Worm (Caenorhabditis elegans) whole organism, young adult: ENCODE data around the gene srx-67.

Experiments
- B0019.2 ChIP-seq: fragments of 200-800 bp; sonication (Bioruptor generic); conservative IDR thresholded peaks from 2 replicates; pipeline ENCODE4 v1.3.6; 2022; ENCODE audit warnings: missing genetic modification reagents, missing genetic modification characterization, missing compliant biosample characterization
- C17E4.6 ChIP-seq: fragments of 200-800 bp; sonication (Bioruptor generic); IDR thresholded peaks from 2 replicates; pipeline ENCODE4 v1.3.6; 2022; ENCODE audit warnings: missing genetic modification reagents, missing genetic modification characterization, missing compliant biosample characterization
- F23B12.7 ChIP-seq: sonication (generic microtip); optimal IDR thresholded peaks from 2 replicates; lab custom pipeline; 2017; ENCODE audit warnings: missing genetic modification characterization, mild to moderate bottlenecking, missing compliant biosample characterization, antibody characterized with exemption, moderate library complexity; ENCODE audit not compliant: insufficient read depth
- F39B2.1 ChIP-seq: fragments of 200-800 bp; sonication (Bioruptor generic); IDR thresholded peaks from 2 replicates; pipeline ENCODE4 v1.3.6; 2022; ENCODE audit warnings: missing genetic modification reagents, missing genetic modification characterization, missing compliant biosample characterization
- F49E8.2 ChIP-seq: sonication (generic microtip); optimal IDR thresholded peaks from 3 replicates; lab custom pipeline; 2017; ENCODE audit warnings: missing genetic modification characterization, mild to moderate bottlenecking, missing compliant biosample characterization, antibody characterized with exemption, moderate library complexity; ENCODE audit not compliant: insufficient read depth
- ZK185.1 ChIP-seq: sonication (generic microtip); optimal IDR thresholded peaks from 2 replicates; lab custom pipeline; 2016; ENCODE audit warnings: mild to moderate bottlenecking, missing genetic modification characterization, missing compliant biosample characterization; ENCODE audit not compliant: poor library complexity, severe bottlenecking
- aptf-2 ChIP-seq: fragments of 200-800 bp; sonication (Bioruptor generic); conservative IDR thresholded peaks from 2 replicates; pipeline ENCODE4 v1.3.6; 2022; ENCODE audit warnings: missing genetic modification reagents, missing genetic modification characterization, missing compliant biosample characterization
- aptf-3 ChIP-seq: fragments of 200-800 bp; sonication (Bioruptor generic); IDR thresholded peaks from 2 replicates; pipeline ENCODE4 v1.3.6; 2022; ENCODE audit warnings: missing genetic modification characterization, missing compliant biosample characterization
- atf-7 ChIP-seq: sonication (generic microtip); optimal IDR thresholded peaks from 2 replicates; lab custom pipeline; 2017; ENCODE audit warnings: mild to moderate bottlenecking, missing genetic modification characterization, missing compliant biosample characterization
- bed-1 ChIP-seq: fragments of 200-800 bp; sonication (Bioruptor generic); IDR thresholded peaks from 2 replicates; pipeline ENCODE4 v1.3.6; 2022; ENCODE audit warnings: missing genetic modification reagents, missing genetic modification characterization, missing compliant biosample characterization
- ccch-3 ChIP-seq: fragments of 200-800 bp; sonication (Bioruptor generic); optimal IDR thresholded peaks from 2 replicates; lab custom pipeline; 2018; ENCODE audit warnings: mild to moderate bottlenecking, missing genetic modification characterization, missing compliant biosample characterization
- ceh-27 ChIP-seq: fragments of 200-800 bp; sonication (Bioruptor generic); optimal IDR thresholded peaks from 2 replicates; lab custom pipeline; 2018; ENCODE audit warnings: mild to moderate bottlenecking, missing genetic modification characterization, moderate library complexity, missing compliant biosample characterization
- ceh-58 ChIP-seq: fragments of 200-800 bp; sonication (Bioruptor generic); IDR thresholded peaks from 2 replicates; pipeline ENCODE4 v1.3.6; 2022; ENCODE audit warnings: missing genetic modification characterization, missing compliant biosample characterization
- chd-7 ChIP-seq: sonication (generic microtip); optimal IDR thresholded peaks from 2 replicates; lab custom pipeline; 2016; ENCODE audit warnings: mild to moderate bottlenecking, missing genetic modification characterization, moderate library complexity, missing compliant biosample characterization
- ets-4 ChIP-seq: fragments of 200-800 bp; sonication (Bioruptor generic); optimal IDR thresholded peaks from 2 replicates; lab custom pipeline; 2018; ENCODE audit warnings: mild to moderate bottlenecking, missing genetic modification characterization, missing compliant biosample characterization
- hlh-12 ChIP-seq: sonication (generic microtip); optimal IDR thresholded peaks from 2 replicates; lab custom pipeline; 2016; ENCODE audit warnings: missing genetic modification characterization, missing compliant biosample characterization
- hsf-1 ChIP-seq: fragments of 200-800 bp; sonication (Bioruptor generic); IDR thresholded peaks from 2 replicates; pipeline ENCODE4 v1.3.6; 2022; ENCODE audit warnings: missing genetic modification reagents, missing genetic modification characterization, missing compliant biosample characterization
- let-607 ChIP-seq, 2 experiments: fragments of 200-800 bp in 1 of 2; sonication (Bioruptor generic) in 1 of 2; sonication (generic microtip) in 1 of 2; optimal IDR thresholded peaks; 2 replicates each; lab custom pipeline; 2016 to 2018; ENCODE audit warnings: mild to moderate bottlenecking in 2 of 2, missing compliant biosample characterization in 2 of 2, missing genetic modification characterization in 2 of 2, moderate library complexity in 2 of 2, missing genotype in 1 of 2
- lin-54 ChIP-seq: fragments of 200-800 bp; sonication (Bioruptor generic); optimal IDR thresholded peaks from 2 replicates; lab custom pipeline; 2018; ENCODE audit warnings: mild to moderate bottlenecking, missing genetic modification characterization, missing compliant biosample characterization
- lsl-1 ChIP-seq: fragments of 200-800 bp; sonication (Bioruptor generic); optimal IDR thresholded peaks from 2 replicates; lab custom pipeline; 2018; ENCODE audit warnings: mild to moderate bottlenecking, missing genetic modification characterization, moderate library complexity, missing compliant biosample characterization
- nhr-179 ChIP-seq: sonication (generic microtip); optimal IDR thresholded peaks from 2 replicates; lab custom pipeline; 2016; ENCODE audit warnings: mild to moderate bottlenecking, missing genetic modification characterization, missing compliant biosample characterization
- nhr-27 ChIP-seq: fragments of 200-800 bp; sonication (Bioruptor generic); optimal IDR thresholded peaks from 2 replicates; lab custom pipeline; 2018; ENCODE audit warnings: mild to moderate bottlenecking, missing genetic modification characterization, moderate library complexity, missing compliant biosample characterization
- nhr-80 ChIP-seq: sonication (generic microtip); optimal IDR thresholded peaks from 2 replicates; lab custom pipeline; 2016; ENCODE audit warnings: missing genetic modification characterization, missing compliant biosample characterization
- pbrm-1 ChIP-seq: fragments of 200-800 bp; sonication (Bioruptor generic); IDR thresholded peaks from 2 replicates; pipeline ENCODE4 v1.3.6; 2022; ENCODE audit warnings: missing genetic modification reagents, missing genetic modification characterization, missing compliant biosample characterization
- rcor-1 ChIP-seq: fragments of 200-800 bp; sonication (Bioruptor generic); IDR thresholded peaks from 2 replicates; pipeline ENCODE4 v1.3.6; 2022; ENCODE audit warnings: missing genetic modification reagents, missing genetic modification characterization, missing compliant biosample characterization
- repo-1 ChIP-seq: sonication (generic microtip); optimal IDR thresholded peaks from 2 replicates; lab custom pipeline; 2017; ENCODE audit warnings: mild to moderate bottlenecking, missing genetic modification characterization, missing compliant biosample characterization
- rpc-1 ChIP-seq, 2 experiments: fragments of 150-350 bp in 1 of 2; sonication (generic microtip) in 1 of 2; optimal IDR thresholded peaks; 2 replicates each; lab custom pipeline; 2014 to 2018; ENCODE audit warnings: missing biosample characterization in 1 of 2, missing genetic modification characterization in 1 of 2, missing genetic modification reagents in 1 of 2, missing genotype in 1 of 2
- somi-1 ChIP-seq: fragments of 200-800 bp; sonication (Bioruptor generic); optimal IDR thresholded peaks from 2 replicates; lab custom pipeline; 2018; ENCODE audit warnings: mild to moderate bottlenecking, missing genetic modification characterization, missing compliant biosample characterization
- sptf-2 ChIP-seq: fragments of 200-800 bp; sonication (Bioruptor generic); optimal IDR thresholded peaks from 2 replicates; lab custom pipeline; 2018; ENCODE audit warnings: mild to moderate bottlenecking, missing genetic modification characterization, missing compliant biosample characterization
- tlf-1 ChIP-seq: fragments of 200-800 bp; sonication (Bioruptor generic); optimal IDR thresholded peaks from 2 replicates; lab custom pipeline; 2018; ENCODE audit warnings: mild to moderate bottlenecking, missing genetic modification characterization, missing compliant biosample characterization
- ztf-18 ChIP-seq: sonication (generic microtip); optimal IDR thresholded peaks from 2 replicates; lab custom pipeline; 2016; ENCODE audit warnings: missing genotype, mild to moderate bottlenecking, missing genetic modification characterization, missing compliant biosample characterization
- ztf-6 ChIP-seq: fragments of 200-800 bp; sonication (Bioruptor generic); IDR thresholded peaks from 2 replicates; pipeline ENCODE4 v1.3.6; 2022; ENCODE audit warnings: missing genetic modification reagents, missing genetic modification characterization, missing compliant biosample characterization

Gene srx-67

DNA sequence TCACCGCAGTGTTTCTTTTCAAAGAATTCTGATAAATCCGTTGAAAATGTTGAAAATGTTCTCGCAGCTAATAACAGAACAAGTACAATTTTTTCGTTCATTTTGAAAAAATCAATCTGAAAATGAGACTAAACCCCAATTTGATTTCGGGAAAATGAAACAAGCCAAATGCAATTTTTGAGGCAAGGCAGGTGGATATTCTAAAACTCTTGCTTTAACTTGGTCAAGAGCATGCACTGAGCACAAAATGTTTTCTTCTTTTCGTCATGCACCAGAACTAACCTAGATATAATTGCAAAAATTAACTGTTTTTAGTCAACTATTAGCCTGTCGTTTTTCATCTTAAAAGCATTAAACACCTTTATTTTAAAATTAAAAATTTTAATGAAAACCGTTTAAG lies 16.5 kb upstream of the srx-67 start, which contains the start of gene irld-22:
TSS of gene irld-22 (minus strand) at position 101 of the 400 bp plus-strand sequence.
- no peak for TF ChIP-seq rcor-1 (GFP tag; lab: Robert Waterston, UW)
- no peak for TF ChIP-seq atf-7 (tag; lab: Kevin White, UChicago)
- no peak for TF ChIP-seq hlh-12 (tag; lab: Kevin White, UChicago)
- no peak for TF ChIP-seq chd-7
- no peak for TF ChIP-seq tlf-1 (GFP tag; lab: Kevin White, UChicago)
- TF ChIP-seq aptf-3 (GFP tag; lab: Robert Waterston, UW) = no peak
- TF ChIP-seq nhr-80 (tag; lab: Kevin White, UChicago) = no peak
- no peak for TF ChIP-seq nhr-179 (tag; lab: Kevin White, UChicago)

DNA sequence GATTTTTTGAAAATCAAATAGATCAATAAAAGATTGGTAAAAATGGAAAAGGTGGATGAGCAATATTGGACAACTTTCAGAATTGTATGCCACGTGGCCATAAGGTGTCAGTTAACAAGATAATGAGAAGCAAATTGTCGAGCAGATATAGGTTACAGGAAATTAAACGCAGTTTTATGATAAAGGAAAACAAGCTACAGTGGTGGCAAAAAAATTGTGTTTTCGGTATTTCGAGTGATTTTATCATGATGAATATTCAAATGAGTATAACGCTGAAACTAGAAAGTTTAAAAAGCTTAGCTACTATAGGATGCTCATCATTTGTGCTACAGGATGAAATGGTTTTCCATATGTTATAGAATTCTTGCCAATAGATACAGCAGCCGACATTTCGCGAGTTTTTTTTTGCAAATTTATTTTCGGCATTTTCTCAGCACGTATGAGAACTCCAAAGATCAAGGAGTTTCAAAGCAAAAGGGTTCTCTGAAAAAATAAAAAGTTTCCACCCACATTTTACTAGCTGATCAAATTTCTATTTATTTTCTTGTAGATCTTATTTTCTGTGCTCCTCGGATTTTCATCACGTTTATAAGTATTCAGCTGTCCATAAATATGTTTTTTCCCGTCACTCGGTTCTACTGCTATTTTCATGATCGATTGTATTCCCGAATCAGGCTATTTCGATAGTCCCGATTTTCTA lies 14.0 kb upstream of the srx-67 start, which contains the start of the genes str-229 and srh-190:
TSS of gene str-229 (minus strand) at position 101 of the 700 bp plus-strand sequence.
TSS of gene srh-190 (plus strand) at position 650 of the 700 bp plus-strand sequence.
- no peak for TF ChIP-seq ZK185.1 (tag; lab: Kevin White, UChicago)
- TF ChIP-seq ztf-6 = no peak
- no peak for TF ChIP-seq repo-1 (tag; lab: Kevin White, UChicago)
- TF ChIP-seq B0019.2 (GFP tag; lab: Robert Waterston, UW) = no peak
- TF ChIP-seq lsl-1 (GFP tag; lab: Kevin White, UChicago) = no peak
- no peak for TF ChIP-seq rpc-1 (optimal IDR thresholded peaks at IDR 0.05; lab: Kevin White, UChicago)
- no peak for TF ChIP-seq rpc-1 (tag; optimal IDR thresholded peaks at IDR 0.05; lab: Kevin White, UChicago)
- TF ChIP-seq nhr-27 (tag; lab: Kevin White, UChicago) = no peak
- TF ChIP-seq ztf-18 (tag; lab: Kevin White, UChicago) = no peak
- no peak for TF ChIP-seq let-607 (tag; optimal IDR thresholded peaks at IDR 0.05; lab: Kevin White, UChicago)
- TF ChIP-seq somi-1 (GFP tag; lab: Kevin White, UChicago) = no peak
- no peak for TF ChIP-seq pbrm-1 (GFP tag; lab: Robert Waterston, UW)
- no peak for TF ChIP-seq bed-1 (GFP tag; lab: Robert Waterston, UW)
- TF ChIP-seq F39B2.1 (GFP tag; lab: Robert Waterston, UW) = no peak
- TF ChIP-seq F49E8.2 (tag; lab: Kevin White, UChicago) = no peak
- no peak for TF ChIP-seq ceh-27 (GFP tag; lab: Kevin White, UChicago)
- TF ChIP-seq aptf-2 (GFP tag; lab: Robert Waterston, UW) = no peak

ce11 chrV:3903424-3903823 lies 13.2 kb upstream of the srx-67 start:
- TF ChIP-seq sptf-2 (GFP tag; lab: Kevin White, UChicago) = no peak
- TF ChIP-seq lin-54 = no peak
- TF ChIP-seq C17E4.6 = no peak
- TF ChIP-seq hsf-1 (GFP tag; lab: Robert Waterston, UW) = no peak
- no peak for TF ChIP-seq ztf-18 (tag; lab: Kevin White, UChicago)
- TF ChIP-seq ccch-3 = no peak
- TF ChIP-seq, all 124 proteins: peak for 0

DNA sequence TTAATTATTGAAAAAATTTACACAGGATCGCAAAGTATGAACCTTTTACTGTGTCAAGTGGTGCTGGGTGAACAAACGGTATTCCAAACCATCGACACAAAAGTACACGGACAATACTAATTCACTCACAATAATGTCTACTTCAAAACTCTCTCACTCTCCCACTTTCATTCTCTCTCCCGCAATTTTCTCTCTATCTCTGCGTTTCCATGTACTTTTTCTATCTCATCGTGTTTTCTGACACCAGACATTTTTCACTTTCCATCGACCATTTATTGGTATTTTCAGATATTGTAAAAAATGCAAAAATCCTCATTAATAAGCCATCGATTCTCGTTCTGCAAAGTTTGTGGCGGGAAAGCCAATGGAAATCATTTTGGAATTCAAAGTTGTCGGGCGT lies 10.7 kb upstream of the srx-67 start, which contains the start of gene nhr-156:
TSS of gene nhr-156 (plus strand) at position 266 of the 400 bp plus-strand sequence.
- no peak for TF ChIP-seq ets-4 (GFP tag; lab: Kevin White, UChicago)
- TF ChIP-seq F23B12.7 (tag; lab: Kevin White, UChicago) = no peak
- TF ChIP-seq ceh-58 (GFP tag; lab: Robert Waterston, UW) = no peak
